Worm (Caenorhabditis elegans) whole organism, late embryonic: ENCODE results near the gene Y43F8B.12.
"Not testable (repeated sequence)": the region's sequence is repeated elsewhere in the genome, so short reads cannot be mapped to it uniquely, and the experiment has no call there.

ENCODE experiments used
- pag-3 ChIP-seq: sonication (generic microtip); optimal IDR thresholded peaks from 2 replicates; lab custom pipeline; 2016; ENCODE audit warnings: missing compliant biosample characterization, missing genetic modification characterization, borderline replicate concordance
- sox-2 ChIP-seq: fragments of 200-800 bp; sonication (Bioruptor generic); IDR thresholded peaks from 2 replicates; pipeline ENCODE4 v1.3.6; 2022; ENCODE audit warnings: missing genetic modification reagents, missing genetic modification characterization, missing compliant biosample characterization

ce11 chrV:19517611-19518360, 49.6 kb downstream of the Y43F8B.12 start:
- TF ChIP-seq pag-3; sox-2 (GFP tag; lab: Robert Waterston, UW): not testable (repeated sequence)
